Fruit fly (Drosophila melanogaster) whole organism, pupa: ENCODE data around the gene PH4alphaNE1.

Experiments
- CG10348 ChIP-seq: fragments of 200-800 bp; sonication (Bioruptor generic); IDR thresholded peaks from 2 replicates; pipeline ENCODE4 v1.3.6; 2022; ENCODE audit warnings: missing biosample characterization, missing genetic modification characterization
- CG12605 ChIP-seq: fragments of 200-800 bp; sonication (Bioruptor generic); IDR thresholded peaks from 2 replicates; pipeline ENCODE4 v1.3.6; 2022; ENCODE audit warnings: missing biosample characterization, missing genetic modification characterization
- CG13204 ChIP-seq: fragments of 200-800 bp; sonication (Bioruptor generic); optimal IDR thresholded peaks from 2 replicates; lab custom pipeline; 2018; ENCODE audit warnings: missing biosample characterization, mild to moderate bottlenecking, missing genetic modification characterization, moderate library complexity
- CG14655 ChIP-seq: fragments of 200-800 bp; sonication (Bioruptor generic); optimal IDR thresholded peaks from 3 replicates; lab custom pipeline; 2017; ENCODE audit warnings: mild to moderate bottlenecking, missing biosample characterization, missing genetic modification reagents, missing genetic modification characterization
- CG15710 ChIP-seq: fragments of 200-800 bp; sonication (Bioruptor generic); optimal IDR thresholded peaks from 2 replicates; lab custom pipeline; 2018; ENCODE audit warnings: missing biosample characterization, mild to moderate bottlenecking, missing genetic modification characterization, moderate library complexity
- CG17806 ChIP-seq: fragments of 200-800 bp; sonication (Bioruptor generic); optimal IDR thresholded peaks from 2 replicates; lab custom pipeline; 2018; ENCODE audit warnings: missing biosample characterization, mild to moderate bottlenecking, missing genetic modification characterization, moderate library complexity
- CG32121 ChIP-seq: fragments of 200-800 bp; sonication (Bioruptor generic); IDR thresholded peaks from 2 replicates; pipeline ENCODE4 v1.3.6; 2022; ENCODE audit warnings: missing biosample characterization, missing genetic modification characterization
- CG34367 ChIP-seq: fragments of 200-800 bp; sonication (Bioruptor generic); optimal IDR thresholded peaks from 2 replicates; lab custom pipeline; 2018; ENCODE audit warnings: missing biosample characterization, mild to moderate bottlenecking, missing genetic modification characterization
- CG4496 ChIP-seq: fragments of 200-800 bp; sonication (Bioruptor generic); IDR thresholded peaks from 3 replicates; pipeline ENCODE4 v1.3.6; 2022; ENCODE audit warnings: missing biosample characterization, missing genetic modification characterization
- CG8159 ChIP-seq: fragments of 200-800 bp; sonication (Bioruptor generic); optimal IDR thresholded peaks from 3 replicates; lab custom pipeline; 2018; ENCODE audit warnings: missing biosample characterization, mild to moderate bottlenecking, missing genetic modification characterization, moderate library complexity
- CG8301 ChIP-seq: fragments of 200-800 bp; sonication (Bioruptor generic); optimal IDR thresholded peaks from 2 replicates; lab custom pipeline; 2018; ENCODE audit warnings: missing biosample characterization, mild to moderate bottlenecking, missing genetic modification characterization
- CG9948 ChIP-seq: fragments of 200-800 bp; sonication (Bioruptor generic); optimal IDR thresholded peaks from 2 replicates; lab custom pipeline; 2018; ENCODE audit warnings: missing biosample characterization, mild to moderate bottlenecking, missing genetic modification characterization, moderate library complexity
- D1 ChIP-seq: fragments of 200-800 bp; sonication (Bioruptor generic); optimal IDR thresholded peaks from 2 replicates; lab custom pipeline; 2018; ENCODE audit warnings: missing biosample characterization, mild to moderate bottlenecking, missing genetic modification characterization, moderate library complexity
- EcR ChIP-seq: fragments of 200-800 bp; sonication (Bioruptor generic); optimal IDR thresholded peaks from 3 replicates; lab custom pipeline; 2019; ENCODE audit warnings: missing biosample characterization, missing genetic modification characterization, mild to moderate bottlenecking, moderate library complexity, missing genetic modification reagents
- Ets98B ChIP-seq: fragments of 200-800 bp; sonication (Bioruptor generic); IDR thresholded peaks from 2 replicates; pipeline ENCODE4 v1.3.6; 2022; ENCODE audit warnings: missing biosample characterization, missing genetic modification characterization
- Pif1A ChIP-seq: fragments of 200-800 bp; sonication (Bioruptor generic); optimal IDR thresholded peaks from 3 replicates; lab custom pipeline; 2016; ENCODE audit warnings: missing biosample characterization, missing genetic modification characterization
- Pif1B ChIP-seq: fragments of 200-800 bp; sonication (Bioruptor generic); optimal IDR thresholded peaks from 3 replicates; lab custom pipeline; 2016; ENCODE audit warnings: missing biosample characterization, missing genetic modification characterization
- Snoo ChIP-seq: fragments of 200-800 bp; sonication (Bioruptor generic); optimal IDR thresholded peaks from 3 replicates; lab custom pipeline; 2017; ENCODE audit warnings: missing biosample characterization, mild to moderate bottlenecking, missing genetic modification characterization, inconsistent platforms
- fd96Ca ChIP-seq: fragments of 200-800 bp; sonication (Bioruptor generic); IDR thresholded peaks from 3 replicates; pipeline ENCODE4 v1.3.6; 2022; ENCODE audit warnings: missing biosample characterization, missing genetic modification characterization
- gl ChIP-seq: fragments of 200-800 bp; sonication (Bioruptor generic); optimal IDR thresholded peaks from 2 replicates; lab custom pipeline; 2018; ENCODE audit warnings: missing biosample characterization, mild to moderate bottlenecking, missing genetic modification characterization
- rn ChIP-seq: fragments of 200-800 bp; sonication (Bioruptor generic); IDR thresholded peaks from 2 replicates; pipeline ENCODE4 v1.3.6; 2022; ENCODE audit warnings: missing biosample characterization, missing genetic modification characterization

The PH4alphaNE1 gene

DNA sequence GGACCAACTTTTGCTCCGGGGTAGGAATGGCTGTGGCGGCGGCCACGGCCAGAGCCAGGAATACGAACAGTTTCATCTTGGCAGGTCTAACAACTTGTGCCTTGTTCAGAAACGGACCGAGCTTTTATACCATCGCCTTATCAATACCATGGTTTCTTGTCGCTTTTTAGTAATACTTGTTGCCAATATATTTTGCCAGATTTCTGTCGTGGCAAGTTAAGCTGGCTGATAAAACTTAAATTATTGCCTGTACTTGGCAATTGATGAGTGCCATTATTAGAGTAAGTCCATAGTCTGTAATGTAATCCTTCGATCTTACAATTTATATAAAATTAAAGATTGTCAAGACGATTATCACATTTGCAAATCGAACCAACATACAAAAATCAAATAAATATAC, 12.3 kb downstream of the PH4alphaNE1 start, which contains the start of gene Jon99Fii:
Gene Jon99Fii, minus strand, starts transcription at position 101 of the 400 bp plus-strand sequence.
- TF ChIP-seq fd96Ca (GFP tag; lab: Robert Waterston, UW), result no peak
- no peak for TF ChIP-seq CG8301 (tag; lab: Kevin White, UChicago)
- no peak for TF ChIP-seq CG34367 (tag; lab: Kevin White, UChicago)
- TF ChIP-seq Snoo (tag; lab: Kevin White, UChicago), result no peak
- TF ChIP-seq CG4496 (GFP tag; lab: Robert Waterston, UW), result no peak
- TF ChIP-seq EcR (GFP tag; lab: Kevin White, UChicago), result no peak
- TF ChIP-seq rn (GFP tag; lab: Robert Waterston, UW), result no peak
- TF ChIP-seq CG10348, result no peak
- no peak for TF ChIP-seq CG8159 (tag; lab: Kevin White, UChicago)
- no peak for TF ChIP-seq CG17806 (tag; lab: Kevin White, UChicago)
- TF ChIP-seq CG9948, result no peak
- no peak for TF ChIP-seq CG15710
- TF ChIP-seq Pif1B, result no peak
- no peak for TF ChIP-seq D1 (tag; lab: Kevin White, UChicago)
- no peak for TF ChIP-seq CG14655
- no peak for TF ChIP-seq CG13204 (GFP tag; lab: Kevin White, UChicago)

DNA sequence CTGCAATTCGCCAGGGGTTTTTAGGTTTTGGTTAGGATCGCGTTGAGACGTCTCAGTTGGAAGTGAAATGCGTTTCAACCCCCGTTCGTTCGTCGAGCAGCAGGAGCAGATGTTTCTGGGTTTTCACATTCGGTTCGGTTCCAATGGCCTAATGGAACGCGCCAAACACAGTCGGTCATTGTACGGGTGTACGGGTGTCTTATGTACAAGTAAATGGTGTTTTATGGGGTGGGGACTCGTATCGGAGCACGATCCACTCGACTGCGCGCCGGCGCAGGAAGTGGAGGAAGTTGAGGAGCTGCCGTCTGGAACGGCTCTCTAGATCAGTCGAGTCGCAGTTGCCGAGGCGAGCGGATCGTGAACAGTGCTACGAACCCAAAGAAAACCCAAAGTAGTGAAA, 23.8 kb downstream of the PH4alphaNE1 start, which contains the start of gene spdo:
Gene spdo, plus strand, starts transcription at position 318 of the 400 bp plus-strand sequence.
- TF ChIP-seq D1 (tag; lab: Kevin White, UChicago), result no peak
- no peak for TF ChIP-seq CG8159 (tag; lab: Kevin White, UChicago)
- TF ChIP-seq gl (tag; lab: Kevin White, UChicago), result no peak
- TF ChIP-seq EcR (GFP tag; lab: Kevin White, UChicago), result no peak
- no peak for TF ChIP-seq Pif1B
- TF ChIP-seq CG32121 (GFP tag; lab: Robert Waterston, UW), result no peak
- no peak for TF ChIP-seq CG4496 (GFP tag; lab: Robert Waterston, UW)
- no peak for TF ChIP-seq CG17806 (tag; lab: Kevin White, UChicago)
- TF ChIP-seq CG12605, result no peak
- TF ChIP-seq CG10348, result no peak
- TF ChIP-seq CG8301 (tag; lab: Kevin White, UChicago), result no peak
- TF ChIP-seq Ets98B (GFP tag; lab: Robert Waterston, UW), result no peak
- TF ChIP-seq fd96Ca (GFP tag; lab: Robert Waterston, UW), result no peak

DNA sequence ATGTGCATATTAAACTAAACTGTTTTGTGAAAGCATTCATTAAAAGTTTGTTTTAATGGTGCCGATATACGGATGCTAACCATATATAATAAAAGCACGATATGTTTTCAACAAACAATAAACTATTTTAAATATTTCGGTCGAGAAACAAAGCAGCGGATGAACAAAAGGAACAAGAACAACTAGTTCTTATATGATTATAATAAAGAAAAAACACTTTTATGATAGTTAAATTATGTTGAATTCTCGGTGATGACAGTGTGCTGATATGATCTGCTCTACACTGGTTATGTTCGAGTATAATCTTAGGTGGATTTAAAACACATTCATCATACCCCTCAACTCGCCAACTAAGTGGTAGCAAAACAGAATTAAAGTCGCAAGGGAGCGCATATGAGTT, 24.2 kb downstream of the PH4alphaNE1 start:
- TF ChIP-seq CG15710 (no peak), D1 (tag; lab: Kevin White, UChicago) (no peak), Ets98B (GFP tag; lab: Robert Waterston, UW) (no peak), fd96Ca (GFP tag; lab: Robert Waterston, UW) (no peak), CG17806 (tag; lab: Kevin White, UChicago) (no peak), CG10348 (no peak), rn (GFP tag; lab: Robert Waterston, UW) (no peak), CG12605 (no peak), CG34367 (tag; lab: Kevin White, UChicago) (no peak), CG8159 (tag; lab: Kevin White, UChicago) (no peak)

DNA sequence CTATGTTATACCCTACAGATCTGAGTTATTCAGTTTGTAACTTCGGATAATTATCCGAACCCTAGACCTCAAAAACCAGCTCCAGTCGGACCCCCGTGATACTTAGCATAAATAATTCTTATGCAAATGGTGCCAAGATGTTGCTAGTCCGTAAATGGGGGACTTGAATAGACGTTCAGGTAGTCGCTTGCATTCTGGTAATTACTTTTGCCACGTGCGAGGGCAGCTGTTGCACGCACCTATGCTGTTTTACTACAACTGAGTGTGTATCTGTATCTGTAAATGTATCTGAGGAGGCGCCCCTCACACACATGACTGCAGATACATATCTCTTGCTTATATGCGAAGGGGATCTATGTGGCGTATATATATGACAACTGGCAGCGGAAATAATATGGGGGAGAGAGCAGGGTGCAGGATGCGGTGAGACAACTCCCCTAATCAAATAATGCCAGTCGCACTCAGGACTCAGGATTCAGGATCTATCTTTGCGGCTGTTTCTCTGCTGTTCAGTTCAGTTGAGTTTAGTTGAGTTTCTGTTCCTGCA, 25.4 kb downstream of the PH4alphaNE1 start:
- TF ChIP-seq gl (tag; lab: Kevin White, UChicago) (no peak), CG32121 (GFP tag; lab: Robert Waterston, UW) (no peak), CG10348 (no peak), CG14655 (no peak), CG9948 (no peak), Pif1B (no peak), CG34367 (tag; lab: Kevin White, UChicago) (no peak), CG8159 (tag; lab: Kevin White, UChicago) (no peak), CG17806 (tag; lab: Kevin White, UChicago) (no peak), rn (GFP tag; lab: Robert Waterston, UW) (no peak), CG15710 (no peak), D1 (tag; lab: Kevin White, UChicago) (no peak), EcR (GFP tag; lab: Kevin White, UChicago) (no peak), fd96Ca (GFP tag; lab: Robert Waterston, UW) (no peak), Ets98B (GFP tag; lab: Robert Waterston, UW) (no peak), Pif1A (GFP tag; lab: Kevin White, UChicago) (no peak), Snoo (tag; lab: Kevin White, UChicago) (no peak), CG12605 (no peak)

DNA sequence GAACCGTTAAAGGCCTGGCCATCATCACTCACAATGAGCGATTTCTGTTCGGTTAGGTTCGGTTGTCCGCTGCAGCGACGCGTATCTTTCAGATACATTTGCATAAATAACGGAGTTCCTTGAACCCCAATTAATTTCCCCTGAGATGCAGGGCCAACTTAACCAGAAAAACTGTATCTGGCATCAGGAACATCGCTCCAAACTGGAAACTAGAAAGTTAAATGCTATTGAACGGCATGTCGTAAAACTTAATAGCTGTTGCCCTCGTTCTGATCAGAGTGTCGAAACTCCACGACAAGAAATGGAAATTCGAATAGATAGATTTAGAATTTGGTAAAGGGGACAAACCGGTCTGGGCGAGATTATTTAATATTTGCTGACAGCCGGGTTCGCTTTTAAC, 27.8 kb downstream of the PH4alphaNE1 start:
- TF ChIP-seq Ets98B (GFP tag; lab: Robert Waterston, UW), result no peak
- no peak for TF ChIP-seq CG12605
- TF ChIP-seq Pif1B, result no peak
- no peak for TF ChIP-seq D1 (tag; lab: Kevin White, UChicago)
- no peak for TF ChIP-seq CG8159 (tag; lab: Kevin White, UChicago)
- peak; percentile 59 for TF ChIP-seq EcR (GFP tag; lab: Kevin White, UChicago)
- no peak for TF ChIP-seq Snoo (tag; lab: Kevin White, UChicago)
- TF ChIP-seq CG10348, result no peak

DNA sequence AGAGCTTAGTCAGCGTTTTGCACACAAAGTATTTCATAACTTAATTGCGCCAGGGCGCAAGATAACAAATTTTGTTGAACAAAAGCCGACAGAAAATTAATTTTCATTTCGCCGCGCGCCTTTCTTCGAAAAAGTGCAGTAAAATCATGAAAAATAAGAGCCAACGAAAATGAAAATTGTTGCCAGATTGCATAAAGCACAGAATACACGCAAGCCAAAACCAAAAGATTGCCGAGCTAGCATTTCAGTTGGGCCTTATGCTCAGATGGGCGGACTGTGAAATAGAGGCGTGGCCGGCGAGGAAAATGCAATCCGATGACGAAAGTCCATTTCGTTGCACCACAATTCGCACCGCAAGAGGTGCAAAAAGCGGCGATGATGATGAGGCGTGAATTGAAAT, 29.4 kb downstream of the PH4alphaNE1 start:
- TF ChIP-seq Pif1A (GFP tag; lab: Kevin White, UChicago), result no peak
- no peak for TF ChIP-seq rn (GFP tag; lab: Robert Waterston, UW)
- no peak for TF ChIP-seq Pif1B
- no peak for TF ChIP-seq Ets98B (GFP tag; lab: Robert Waterston, UW)
- no peak for TF ChIP-seq CG14655
